Worm (Caenorhabditis elegans) whole organism, L1 larva: ENCODE data around the gene dpf-1.

ENCODE experiments used
- blmp-1 ChIP-seq: fragments of 150-350 bp; optimal IDR thresholded peaks from 2 replicates; lab custom pipeline; 2014; ENCODE audit warnings: missing biosample characterization, missing genetic modification characterization
- ces-1 ChIP-seq: fragments of 150-350 bp; optimal IDR thresholded peaks from 2 replicates; lab custom pipeline; 2014; ENCODE audit warnings: missing biosample characterization, missing genetic modification reagents, missing genetic modification characterization
- elt-2 ChIP-seq: sonication (generic microtip); optimal IDR thresholded peaks from 2 replicates; lab custom pipeline; 2016; ENCODE audit warnings: missing genetic modification characterization, mild to moderate bottlenecking, inconsistent platforms, missing compliant biosample characterization, missing genetic modification reagents
- hlh-17 ChIP-seq: fragments of 200-800 bp; sonication (Bioruptor generic); optimal IDR thresholded peaks from 2 replicates; lab custom pipeline; 2018; ENCODE audit warnings: missing genetic modification characterization, mild to moderate bottlenecking, missing compliant biosample characterization, moderate library complexity, borderline replicate concordance
- lin-35 ChIP-seq, 2 experiments: fragments of 150-350 bp; optimal IDR thresholded peaks; 2 replicates each; lab custom pipeline; 2014; ENCODE audit warnings: missing biosample characterization in 2 of 2, missing genetic modification characterization in 2 of 2, missing genetic modification reagents in 2 of 2
- nhr-47 ChIP-seq: sonication (generic microtip); optimal IDR thresholded peaks from 2 replicates; lab custom pipeline; 2016; ENCODE audit warnings: mild to moderate bottlenecking, missing genetic modification characterization, moderate library complexity, missing compliant biosample characterization
- nhr-76 ChIP-seq: sonication (generic microtip); optimal IDR thresholded peaks from 2 replicates; lab custom pipeline; 2017; ENCODE audit warnings: missing biosample characterization, missing genetic modification characterization
- nhr-84 ChIP-seq: sonication (generic microtip); optimal IDR thresholded peaks from 2 replicates; lab custom pipeline; 2017; ENCODE audit warnings: missing biosample characterization, missing genetic modification characterization
- skn-1 ChIP-seq: fragments of 150-350 bp; optimal IDR thresholded peaks from 2 replicates; lab custom pipeline; 2014; ENCODE audit warnings: missing biosample characterization, missing genetic modification characterization
- tlp-1 ChIP-seq: fragments of 150-350 bp; optimal IDR thresholded peaks from 2 replicates; lab custom pipeline; 2014; ENCODE audit warnings: missing biosample characterization, missing genetic modification characterization
- ztf-11 ChIP-seq, 2 experiments: sonication (generic microtip); optimal IDR thresholded peaks; 2 replicates each; lab custom pipeline; 2016 to 2017; ENCODE audit warnings: missing genetic modification characterization in 2 of 2, missing biosample characterization in 1 of 2, missing compliant biosample characterization in 1 of 2

DNA sequence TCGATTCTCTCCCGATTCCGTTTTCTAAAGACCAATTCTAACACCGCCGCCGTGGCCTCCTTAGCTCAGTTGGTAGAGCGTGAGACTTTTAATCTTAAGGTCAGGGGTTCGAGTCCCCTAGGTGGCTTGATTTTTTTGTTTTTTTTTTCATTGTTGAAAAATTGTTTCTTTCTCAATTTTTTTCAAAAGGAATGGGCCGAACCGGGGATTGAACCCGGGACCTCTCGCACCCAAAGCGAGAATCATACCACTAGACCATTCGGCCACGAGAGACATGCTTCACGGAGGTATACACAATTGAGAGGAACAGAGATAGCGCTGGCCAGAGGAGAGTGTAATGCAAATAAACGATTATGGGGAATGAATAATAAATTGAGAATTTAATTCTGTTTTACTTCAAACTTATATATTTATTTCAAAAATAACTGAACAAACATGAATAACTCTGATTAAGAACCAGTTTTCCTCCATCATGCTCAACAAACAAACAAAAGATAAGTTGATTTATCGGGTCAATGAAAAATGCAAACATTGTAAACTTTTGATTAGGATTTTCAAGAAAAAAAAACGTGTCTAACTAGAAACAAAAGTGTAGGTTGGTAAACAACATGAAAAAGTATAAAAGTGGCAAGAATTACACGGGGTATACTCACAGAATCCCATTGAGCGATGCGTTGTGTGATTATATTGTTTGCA is 5.9 kb upstream of the dpf-1 start, which contains the start of gene pqn-71:
- TF ChIP-seq elt-2 (tag; lab: Kevin White, UChicago) (peak; percentile 83), blmp-1 (tag; lab: Kevin White, UChicago) (peak; percentile 32), hlh-17 (GFP tag; lab: Kevin White, UChicago) (no peak), lin-35 (GFP tag; optimal IDR thresholded peaks at IDR 0.05; lab: Kevin White, UChicago) (peak; percentile 42 to 75), ces-1 (no peak), nhr-76 (no peak), nhr-84 (tag; lab: Kevin White, UChicago) (no peak), ztf-11 (tag; optimal IDR thresholded peaks at IDR 0.05; lab: Kevin White, UChicago) (peak in 1 of 2 experiments; percentile 38), tlp-1 (no peak), skn-1 (tag; lab: Kevin White, UChicago) (peak; percentile 49), nhr-47 (tag; lab: Kevin White, UChicago) (peak; percentile 91)
